Worm (Caenorhabditis elegans): ENCODE results near the gene glc-1.

glc-1 gene

ce11 chrV:16258142-16258541 is 38.7 kb downstream of the glc-1 start, which contains the start of gene nhr-218:
nhr-218 (plus strand) TSS chrV:16258442.
- TF ChIP-seq lin-32 (GFP tag; optimal IDR thresholded peaks at IDR 0.05) (no peak), drap-1 (GFP tag; optimal IDR thresholded peaks at IDR 0.05) (no peak), nhr-28 (tag; optimal IDR thresholded peaks at IDR 0.05) (no peak), ham-2 (GFP tag; optimal IDR thresholded peaks at IDR 0.05) (no peak), lin-13 (tag; optimal IDR thresholded peaks at IDR 0.05) (no peak), zip-8 (tag; optimal IDR thresholded peaks at IDR 0.05) (no peak), cnd-1 (tag; optimal IDR thresholded peaks at IDR 0.05) (no peak), sem-2 (GFP tag; optimal IDR thresholded peaks at IDR 0.05) (no peak), lsy-2 (tag; optimal IDR thresholded peaks at IDR 0.05) (no peak), bed-3 (GFP tag; optimal IDR thresholded peaks at IDR 0.05) (no peak)

ce11 chrV:16259684-16260083 is 40.2 kb downstream of the glc-1 start, which contains the start of gene nhr-127:
nhr-127 (plus strand) TSS chrV:16259984.
- TF ChIP-seq tbx-8 (GFP tag; optimal IDR thresholded peaks at IDR 0.05) (no peak), nhr-12 (tag; optimal IDR thresholded peaks at IDR 0.05) (no peak), mep-1 (tag; optimal IDR thresholded peaks at IDR 0.05) (no peak), lsy-2 (tag; optimal IDR thresholded peaks at IDR 0.05) (no peak), mls-2 (tag; optimal IDR thresholded peaks at IDR 0.05) (no peak), ceh-43 (GFP tag; optimal IDR thresholded peaks at IDR 0.05) (no peak), cnd-1 (tag; optimal IDR thresholded peaks at IDR 0.05) (no peak), sem-2 (GFP tag; optimal IDR thresholded peaks at IDR 0.05) (no peak), mab-5 (tag; optimal IDR thresholded peaks at IDR 0.05) (no peak), nhr-28 (tag; optimal IDR thresholded peaks at IDR 0.05) (no peak), bed-3 (GFP tag; optimal IDR thresholded peaks at IDR 0.05) (no peak), flh-1 (GFP tag; optimal IDR thresholded peaks at IDR 0.05) (no peak), unc-39 (tag; optimal IDR thresholded peaks at IDR 0.05) (no peak)

DNA sequence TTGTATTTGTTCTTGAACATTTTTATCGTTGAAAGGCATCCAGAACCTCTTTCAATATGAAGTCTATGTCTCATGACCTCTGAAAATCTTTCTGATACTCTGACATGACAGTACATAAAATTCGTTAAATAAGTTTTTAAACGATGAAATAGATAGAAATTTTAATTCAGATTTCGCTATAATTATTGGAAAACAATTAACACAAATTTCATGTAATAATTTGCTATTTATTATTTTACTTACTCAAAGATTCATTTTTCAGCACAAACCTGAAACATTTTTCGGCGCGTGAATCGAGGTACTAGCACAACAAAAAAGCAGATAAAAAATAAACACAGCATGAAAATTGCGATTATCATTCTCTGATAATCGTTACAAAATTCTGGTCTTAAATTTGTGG is 47.1 kb downstream of the glc-1 start, which contains the start of gene T13F3.4:
Gene T13F3.4, minus strand, starts transcription at position 101 of the 400 bp plus-strand sequence.
- TF ChIP-seq bed-3 (GFP tag; optimal IDR thresholded peaks at IDR 0.05) (no peak), lsy-2 (tag; optimal IDR thresholded peaks at IDR 0.05) (no peak), unc-62 (GFP tag; optimal IDR thresholded peaks at IDR 0.05) (no peak), ceh-39 (tag; optimal IDR thresholded peaks at IDR 0.05) (no peak), flh-1 (GFP tag; optimal IDR thresholded peaks at IDR 0.05) (no peak), ham-2 (GFP tag; optimal IDR thresholded peaks at IDR 0.05) (no peak), lin-32 (GFP tag; optimal IDR thresholded peaks at IDR 0.05) (no peak), mab-5 (tag; optimal IDR thresholded peaks at IDR 0.05) (no peak), nhr-76 (tag; optimal IDR thresholded peaks at IDR 0.05) (no peak), blmp-1 (tag; optimal IDR thresholded peaks at IDR 0.05) (no peak), elt-1 (tag; optimal IDR thresholded peaks at IDR 0.05; ENCODE audit: borderline replicate concordance, insufficient read depth) (no peak), lin-13 (tag; optimal IDR thresholded peaks at IDR 0.05) (no peak), ceh-83 (GFP tag; optimal IDR thresholded peaks at IDR 0.05) (no peak), zip-8 (tag; optimal IDR thresholded peaks at IDR 0.05) (no peak), nhr-237 (tag; optimal IDR thresholded peaks at IDR 0.05) (no peak)

- no peak for TF ChIP-seq lin-32 (GFP tag; optimal IDR thresholded peaks at IDR 0.05)
- no peak for TF ChIP-seq mab-5 (tag; optimal IDR thresholded peaks at IDR 0.05)
- TF ChIP-seq sptf-1 (tag; optimal IDR thresholded peaks at IDR 0.05) = no peak
- no peak for TF ChIP-seq elt-3 (tag; optimal IDR thresholded peaks at IDR 0.05)
- TF ChIP-seq snpc-4 (tag; optimal IDR thresholded peaks at IDR 0.05) = no peak
- no peak for TF ChIP-seq unc-39 (tag; optimal IDR thresholded peaks at IDR 0.05)
- TF ChIP-seq unc-62 (GFP tag; optimal IDR thresholded peaks at IDR 0.05) = no peak
- TF ChIP-seq nhr-28 (tag; optimal IDR thresholded peaks at IDR 0.05) = no peak
- no peak for TF ChIP-seq nhr-2 (tag; optimal IDR thresholded peaks at IDR 0.05)
- no peak for TF ChIP-seq mls-2 (tag; optimal IDR thresholded peaks at IDR 0.05)
- TF ChIP-seq drap-1 (GFP tag; optimal IDR thresholded peaks at IDR 0.05) = no peak
- no peak for TF ChIP-seq lsy-2 (tag; optimal IDR thresholded peaks at IDR 0.05)
- TF ChIP-seq mep-1 (tag; optimal IDR thresholded peaks at IDR 0.05) = no peak
Observed at ce11 chrV:16269556-16269955, 50.1 kb downstream of the glc-1 start, which contains the start of the genes fbxa-2 and T13F3.8. fbxa-2 (minus strand) TSS chrV:16269656. T13F3.8 (plus strand) TSS chrV:16269800.

DNA sequence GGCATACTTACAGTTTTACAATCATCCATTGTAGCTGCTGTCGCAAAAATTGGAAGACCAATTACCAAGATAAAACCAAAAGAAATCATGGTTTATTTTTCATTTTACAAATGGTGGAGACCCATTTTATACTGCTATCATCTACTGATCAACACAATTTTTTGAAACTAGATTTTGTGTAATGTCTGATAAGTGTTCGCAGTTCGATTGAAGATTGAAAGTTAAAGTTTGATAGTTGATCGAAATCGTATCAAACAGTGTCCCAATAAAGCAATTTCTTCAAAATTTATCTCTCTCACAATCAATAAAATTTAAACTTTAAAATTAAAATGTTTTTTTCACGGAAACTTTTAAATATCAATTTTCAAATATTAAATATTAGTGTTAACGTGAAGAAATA is 51.7 kb downstream of the glc-1 start, which contains the start of gene T13F3.6:
Gene T13F3.6, minus strand, starts transcription at position 101 of the 400 bp plus-strand sequence.
- TF ChIP-seq ham-2 (GFP tag; optimal IDR thresholded peaks at IDR 0.05) (no peak), unc-62 (GFP tag; optimal IDR thresholded peaks at IDR 0.05) (no peak), bed-3 (GFP tag; optimal IDR thresholded peaks at IDR 0.05) (no peak), ceh-43 (GFP tag; optimal IDR thresholded peaks at IDR 0.05) (no peak), sptf-1 (tag; optimal IDR thresholded peaks at IDR 0.05) (no peak), ces-1 (GFP tag; optimal IDR thresholded peaks at IDR 0.05) (no peak), nhr-28 (tag; optimal IDR thresholded peaks at IDR 0.05) (no peak), ztf-11 (tag; optimal IDR thresholded peaks at IDR 0.05) (no peak), cnd-1 (tag; optimal IDR thresholded peaks at IDR 0.05) (no peak)

Data from whole organism, mixed stage, embryonic.